Worm (Caenorhabditis elegans) whole organism, midembryonic: ENCODE results near the gene F47B8.8.

ENCODE experiments used
- T22C8.4 ChIP-seq: fragments of 200-800 bp; sonication (Bioruptor generic); IDR thresholded peaks from 2 replicates; pipeline ENCODE4 v1.3.6; 2022; ENCODE audit warnings: missing genetic modification characterization, missing compliant biosample characterization
- flt-1 ChIP-seq: fragments of 200-800 bp; sonication (Bioruptor generic); IDR thresholded peaks from 2 replicates; pipeline ENCODE4 v1.3.6; 2022; ENCODE audit warnings: missing genetic modification characterization, missing compliant biosample characterization
- klf-2 ChIP-seq: fragments of 200-800 bp; sonication (Bioruptor generic); conservative IDR thresholded peaks from 2 replicates; pipeline ENCODE4 v1.3.6; 2022; ENCODE audit warnings: missing genetic modification reagents, missing genetic modification characterization, missing compliant biosample characterization
- med-1 ChIP-seq: sonication (generic microtip); optimal IDR thresholded peaks from 2 replicates; lab custom pipeline; 2017; ENCODE audit warnings: missing genetic modification characterization, mild to moderate bottlenecking, missing compliant biosample characterization, antibody characterized with exemption, missing genetic modification reagents; ENCODE audit not compliant: insufficient read depth

DNA sequence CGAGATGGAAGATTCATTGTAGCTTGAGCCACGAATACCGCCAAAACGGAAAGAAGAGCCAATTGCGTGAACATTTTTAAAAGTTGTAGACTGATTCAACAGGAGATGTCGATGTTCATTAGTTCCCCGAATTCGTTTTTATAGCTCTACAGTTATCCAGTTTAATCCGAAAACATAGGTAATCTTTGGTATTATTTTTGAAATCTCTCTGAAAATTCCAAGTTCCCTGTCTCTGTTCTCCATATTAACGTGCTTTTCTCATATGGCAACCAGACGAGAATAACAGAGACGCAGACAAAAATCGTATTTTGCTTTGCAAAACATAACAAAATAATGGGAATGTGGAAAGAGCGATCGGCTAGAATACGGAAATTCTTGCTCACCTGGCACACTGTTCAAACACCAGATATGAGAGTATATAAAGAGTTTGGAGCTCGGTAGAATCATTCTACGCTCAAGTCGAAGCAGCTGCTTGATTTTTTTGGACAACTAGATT, 31.9 kb upstream of the F47B8.8 start, which contains the start of the genes spig-3 and F14D7.12:
- TF ChIP-seq flt-1 (GFP tag; lab: Robert Waterston, UW) (no peak), klf-2 (GFP tag; lab: Robert Waterston, UW) (no peak), med-1 (no peak), T22C8.4 (no peak)
